Worm (Caenorhabditis elegans): ENCODE results near the gene srh-193.
"Not testable (repeated sequence)": the region's sequence is repeated elsewhere in the genome, so short reads cannot be mapped to it uniquely, and the experiment has no call there.

DNA sequence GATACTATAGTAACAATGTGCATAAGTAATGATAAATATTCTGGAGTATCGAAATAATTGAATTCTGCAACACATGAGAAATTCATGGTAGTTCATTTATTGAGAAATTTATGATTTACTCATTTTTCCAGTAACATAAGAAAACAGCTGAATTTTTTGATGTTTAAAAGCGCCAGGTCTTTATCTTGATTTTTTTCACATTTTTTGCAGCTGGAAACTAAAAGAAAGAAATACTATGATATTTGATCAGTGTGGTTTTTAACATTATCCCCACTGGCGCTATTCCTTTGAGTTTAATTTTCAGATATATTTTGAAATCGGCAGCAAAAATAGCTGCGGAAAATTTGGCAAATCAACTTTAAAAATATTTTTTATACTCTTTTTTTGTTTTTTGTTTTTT lies 3.4 kb upstream of the srh-193 start, which contains the start of gene srh-194:
- not testable (repeated sequence) for TF ChIP-seq lsy-2 (tag; optimal IDR thresholded peaks at IDR 0.05); mab-5 (tag; optimal IDR thresholded peaks at IDR 0.05); skn-1 (tag; optimal IDR thresholded peaks at IDR 0.05); egl-27 (tag; optimal IDR thresholded peaks at IDR 0.05); nhr-6 (tag; optimal IDR thresholded peaks at IDR 0.05); ceh-16 (tag; optimal IDR thresholded peaks at IDR 0.05); unc-62 (GFP tag; optimal IDR thresholded peaks at IDR 0.05); fos-1 (tag; optimal IDR thresholded peaks at IDR 0.05); ceh-82 (tag; optimal IDR thresholded peaks at IDR 0.05); nhr-21 (tag; optimal IDR thresholded peaks at IDR 0.05)
